Worm (Caenorhabditis elegans) whole organism, late embryonic: ENCODE results near the gene W06F12.2.

Source experiments
- C08G9.2 ChIP-seq: sonication (generic microtip); optimal IDR thresholded peaks from 2 replicates; lab custom pipeline; 2016; ENCODE audit warnings: mild to moderate bottlenecking, missing genetic modification characterization, moderate library complexity, missing compliant biosample characterization
- C38D4.7 ChIP-seq: fragments of 200-800 bp; sonication (Bioruptor generic); optimal IDR thresholded peaks from 2 replicates; lab custom pipeline; 2018; ENCODE audit warnings: mild to moderate bottlenecking, missing genetic modification characterization, moderate library complexity, missing compliant biosample characterization
- F13H6.1 ChIP-seq: sonication (generic microtip); optimal IDR thresholded peaks from 2 replicates; lab custom pipeline; 2016; ENCODE audit warnings: missing genetic modification characterization, missing compliant biosample characterization
- K02D7.2 ChIP-seq: sonication (generic microtip); optimal IDR thresholded peaks from 2 replicates; lab custom pipeline; 2017; ENCODE audit warnings: mild to moderate bottlenecking, missing genetic modification characterization, missing compliant biosample characterization
- K09A11.1 ChIP-seq: sonication (generic microtip); optimal IDR thresholded peaks from 2 replicates; lab custom pipeline; 2017; ENCODE audit warnings: antibody characterized with exemption, mild to moderate bottlenecking, missing genetic modification characterization, missing compliant biosample characterization; ENCODE audit not compliant: insufficient read depth
- Y22D7AL.16 ChIP-seq: sonication (generic microtip); optimal IDR thresholded peaks from 2 replicates; lab custom pipeline; 2016; ENCODE audit warnings: missing genetic modification characterization, missing compliant biosample characterization
- ama-1 ChIP-seq: fragments of 150-350 bp; optimal IDR thresholded peaks from 2 replicates; lab custom pipeline; 2014
- ceh-14 ChIP-seq: sonication (generic microtip); optimal IDR thresholded peaks from 2 replicates; lab custom pipeline; 2016; ENCODE audit warnings: missing genotype, missing genetic modification characterization, missing compliant biosample characterization
- ceh-18 ChIP-seq: sonication (generic microtip); optimal IDR thresholded peaks from 2 replicates; lab custom pipeline; 2016; ENCODE audit warnings: missing genetic modification characterization, missing compliant biosample characterization
- ceh-22 ChIP-seq: sonication (generic microtip); optimal IDR thresholded peaks from 2 replicates; lab custom pipeline; 2017; ENCODE audit warnings: missing biosample characterization, missing genetic modification characterization
- ceh-24 ChIP-seq: sonication (generic microtip); optimal IDR thresholded peaks from 2 replicates; lab custom pipeline; 2016; ENCODE audit warnings: mild to moderate bottlenecking, missing genetic modification characterization, missing compliant biosample characterization
- ceh-31 ChIP-seq: sonication (generic microtip); optimal IDR thresholded peaks from 2 replicates; lab custom pipeline; 2016; ENCODE audit warnings: missing genetic modification characterization, missing compliant biosample characterization
- ceh-34 ChIP-seq: sonication (generic microtip); optimal IDR thresholded peaks from 2 replicates; lab custom pipeline; 2016; ENCODE audit warnings: mild to moderate bottlenecking, missing genetic modification characterization, missing compliant biosample characterization
- ceh-6 ChIP-seq: fragments of 200-800 bp; sonication (Bioruptor generic); optimal IDR thresholded peaks from 2 replicates; lab custom pipeline; 2018; ENCODE audit warnings: mild to moderate bottlenecking, missing genetic modification characterization, missing compliant biosample characterization
- ceh-9 ChIP-seq: sonication (generic microtip); optimal IDR thresholded peaks from 2 replicates; lab custom pipeline; 2016; ENCODE audit warnings: mild to moderate bottlenecking, missing genetic modification characterization, inconsistent platforms, missing compliant biosample characterization
- che-1 ChIP-seq: sonication (generic microtip); optimal IDR thresholded peaks from 2 replicates; lab custom pipeline; 2016; ENCODE audit warnings: mild to moderate bottlenecking, missing genetic modification characterization, missing compliant biosample characterization
- dmd-4 ChIP-seq: sonication (generic microtip); optimal IDR thresholded peaks from 2 replicates; lab custom pipeline; 2016; ENCODE audit warnings: borderline replicate concordance, missing genetic modification characterization, missing compliant biosample characterization
- dve-1 ChIP-seq: sonication (generic microtip); optimal IDR thresholded peaks from 2 replicates; lab custom pipeline; 2017; ENCODE audit warnings: antibody characterized with exemption, mild to moderate bottlenecking, missing genetic modification characterization, missing compliant biosample characterization
- elt-2 ChIP-seq: sonication (generic microtip); optimal IDR thresholded peaks from 2 replicates; lab custom pipeline; 2016; ENCODE audit warnings: missing genetic modification reagents, missing genetic modification characterization, missing compliant biosample characterization
- elt-4 ChIP-seq: sonication (generic microtip); optimal IDR thresholded peaks from 2 replicates; lab custom pipeline; 2016; ENCODE audit warnings: missing genetic modification characterization, missing compliant biosample characterization
- ets-4 ChIP-seq: sonication (generic microtip); optimal IDR thresholded peaks from 2 replicates; lab custom pipeline; 2016; ENCODE audit warnings: missing genetic modification characterization, missing compliant biosample characterization
- eyg-1 ChIP-seq: sonication (generic microtip); optimal IDR thresholded peaks from 2 replicates; lab custom pipeline; 2016; ENCODE audit warnings: missing genotype, missing genetic modification characterization, missing compliant biosample characterization
- fax-1 ChIP-seq: sonication (generic microtip); optimal IDR thresholded peaks from 2 replicates; lab custom pipeline; 2016; ENCODE audit warnings: missing genotype, missing genetic modification characterization, missing compliant biosample characterization
- fkh-6 ChIP-seq: sonication (generic microtip); optimal IDR thresholded peaks from 2 replicates; lab custom pipeline; 2016; ENCODE audit warnings: missing genetic modification characterization, missing compliant biosample characterization
- gmeb-2 ChIP-seq: sonication (generic microtip); optimal IDR thresholded peaks from 2 replicates; lab custom pipeline; 2016; ENCODE audit warnings: missing genetic modification characterization, inconsistent platforms, missing compliant biosample characterization
- hlh-30 ChIP-seq: sonication (generic microtip); optimal IDR thresholded peaks from 2 replicates; lab custom pipeline; 2017; ENCODE audit warnings: antibody characterized with exemption, missing genetic modification characterization, missing compliant biosample characterization; ENCODE audit not compliant: insufficient read depth
- lim-6 ChIP-seq: sonication (generic microtip); optimal IDR thresholded peaks from 2 replicates; lab custom pipeline; 2016; ENCODE audit warnings: missing genetic modification characterization, missing compliant biosample characterization
- madf-2 ChIP-seq: sonication (generic microtip); optimal IDR thresholded peaks from 2 replicates; lab custom pipeline; 2017; ENCODE audit warnings: missing genetic modification characterization, missing compliant biosample characterization
- mec-3 ChIP-seq: sonication (generic microtip); optimal IDR thresholded peaks from 2 replicates; lab custom pipeline; 2016; ENCODE audit warnings: borderline replicate concordance, missing genetic modification characterization, missing compliant biosample characterization
- nfya-1 ChIP-seq: sonication (generic microtip); optimal IDR thresholded peaks from 2 replicates; lab custom pipeline; 2017; ENCODE audit warnings: missing genetic modification characterization, mild to moderate bottlenecking, missing compliant biosample characterization, antibody characterized with exemption, moderate library complexity
- nhr-11 ChIP-seq: fragments of 150-350 bp; optimal IDR thresholded peaks from 2 replicates; lab custom pipeline; 2014; ENCODE audit warnings: missing biosample characterization, missing genetic modification characterization
- nhr-232 ChIP-seq: sonication (generic microtip); optimal IDR thresholded peaks from 2 replicates; lab custom pipeline; 2016; ENCODE audit warnings: missing genetic modification characterization, missing compliant biosample characterization
- npax-4 ChIP-seq: sonication (generic microtip); optimal IDR thresholded peaks from 2 replicates; lab custom pipeline; 2016; ENCODE audit warnings: missing genetic modification characterization, missing compliant biosample characterization
- odd-2 ChIP-seq: sonication (generic microtip); optimal IDR thresholded peaks from 2 replicates; lab custom pipeline; 2017; ENCODE audit warnings: antibody characterized with exemption, mild to moderate bottlenecking, missing genetic modification characterization, missing compliant biosample characterization
- pat-9 ChIP-seq: fragments of 200-800 bp; sonication (Bioruptor generic); optimal IDR thresholded peaks from 2 replicates; lab custom pipeline; 2018; ENCODE audit warnings: mild to moderate bottlenecking, missing genetic modification characterization, moderate library complexity, missing compliant biosample characterization
- pax-1 ChIP-seq: fragments of 150-350 bp; optimal IDR thresholded peaks from 2 replicates; lab custom pipeline; 2014; ENCODE audit warnings: missing biosample characterization, missing genetic modification characterization
- pha-2 ChIP-seq: sonication (generic microtip); optimal IDR thresholded peaks from 2 replicates; lab custom pipeline; 2017; ENCODE audit warnings: mild to moderate bottlenecking, missing genetic modification characterization, missing compliant biosample characterization
- pqm-1 ChIP-seq: sonication (generic microtip); optimal IDR thresholded peaks from 2 replicates; lab custom pipeline; 2016; ENCODE audit warnings: missing genetic modification characterization, missing compliant biosample characterization
- pros-1 ChIP-seq: fragments of 150-350 bp; optimal IDR thresholded peaks from 2 replicates; lab custom pipeline; 2014; ENCODE audit warnings: missing biosample characterization, missing genetic modification reagents, missing genetic modification characterization
- ref-2 ChIP-seq: sonication (generic microtip); optimal IDR thresholded peaks from 2 replicates; lab custom pipeline; 2016; ENCODE audit warnings: missing genetic modification characterization, missing compliant biosample characterization
- rnt-1 ChIP-seq: sonication (generic microtip); optimal IDR thresholded peaks from 2 replicates; lab custom pipeline; 2016; ENCODE audit warnings: missing genetic modification characterization, missing compliant biosample characterization
- sdc-2 ChIP-seq: sonication (generic microtip); optimal IDR thresholded peaks from 2 replicates; lab custom pipeline; 2016; ENCODE audit warnings: missing genotype, missing genetic modification characterization, missing compliant biosample characterization
- sox-4 ChIP-seq: sonication (generic microtip); optimal IDR thresholded peaks from 2 replicates; lab custom pipeline; 2017; ENCODE audit warnings: mild to moderate bottlenecking, missing genetic modification characterization, inconsistent platforms, missing compliant biosample characterization
- syd-9 ChIP-seq: sonication (generic microtip); optimal IDR thresholded peaks from 2 replicates; lab custom pipeline; 2016; ENCODE audit warnings: mild to moderate bottlenecking, missing genetic modification characterization, moderate library complexity, missing compliant biosample characterization
- tbx-2 ChIP-seq: sonication (generic microtip); optimal IDR thresholded peaks from 2 replicates; lab custom pipeline; 2016; ENCODE audit warnings: missing genetic modification characterization, missing compliant biosample characterization
- unc-3 ChIP-seq, 2 experiments: fragments of 200-800 bp in 1 of 2; sonication (Bioruptor generic) in 1 of 2; sonication (generic microtip) in 1 of 2; conservative IDR thresholded peaks in 1 of 2; optimal IDR thresholded peaks in 1 of 2; 2 replicates each; pipeline versions ENCODE4 v1.3.6 to Lab custom; 2016 to 2022; ENCODE audit warnings: missing compliant biosample characterization in 2 of 2, missing genetic modification characterization in 2 of 2, missing genetic modification reagents in 1 of 2
- unc-86 ChIP-seq: sonication (generic microtip); optimal IDR thresholded peaks from 2 replicates; lab custom pipeline; 2016; ENCODE audit warnings: missing genetic modification characterization, missing compliant biosample characterization

Gene W06F12.2

ce11 chrIII:13731589-13731988, at the start of gene W06F12.2:
W06F12.2 (minus strand) TSS chrIII:13731689.
- TF ChIP-seq unc-86 (tag; lab: Kevin White, UChicago), result no peak
- TF ChIP-seq dve-1, result no peak
- no peak for TF ChIP-seq ceh-34
- no peak for TF ChIP-seq npax-4 (tag; lab: Kevin White, UChicago)
- TF ChIP-seq fax-1 (tag; lab: Kevin White, UChicago), result no peak
- TF ChIP-seq ceh-22 (tag; lab: Kevin White, UChicago), result no peak
- TF ChIP-seq odd-2 (tag; lab: Kevin White, UChicago), result no peak
- TF ChIP-seq nfya-1 (tag; lab: Kevin White, UChicago), result no peak
- no peak for TF ChIP-seq sox-4 (tag; lab: Kevin White, UChicago)
- TF ChIP-seq che-1, result no peak
- TF ChIP-seq dmd-4 (tag; lab: Kevin White, UChicago), result no peak
- no peak for TF ChIP-seq C38D4.7
- no peak for TF ChIP-seq fkh-6 (tag; lab: Kevin White, UChicago)
- no peak for TF ChIP-seq gmeb-2

- no peak for TF ChIP-seq K02D7.2 (tag; lab: Kevin White, UChicago)
- no peak for TF ChIP-seq F13H6.1 (tag; lab: Kevin White, UChicago)
- TF ChIP-seq nfya-1 (tag; lab: Kevin White, UChicago), result no peak
- no peak for TF ChIP-seq lim-6 (tag; lab: Kevin White, UChicago)
- TF ChIP-seq unc-86 (tag; lab: Kevin White, UChicago), result no peak
- no peak for TF ChIP-seq hlh-30
- no peak for TF ChIP-seq ceh-18 (tag; lab: Kevin White, UChicago)
- no peak for TF ChIP-seq tbx-2 (tag; lab: Kevin White, UChicago)
- TF ChIP-seq odd-2 (tag; lab: Kevin White, UChicago), result no peak
- TF ChIP-seq ama-1 (lab: Kevin White, UChicago), result no peak
- TF ChIP-seq pax-1, result no peak
- no peak for TF ChIP-seq sdc-2
- TF ChIP-seq pha-2 (tag; lab: Kevin White, UChicago), result no peak
- no peak for TF ChIP-seq pqm-1 (tag; lab: Kevin White, UChicago)
- no peak for TF ChIP-seq nhr-232 (tag; lab: Kevin White, UChicago)
- TF ChIP-seq ref-2 (tag; lab: Kevin White, UChicago), result peak; percentile 63
- TF ChIP-seq che-1, result no peak
- TF ChIP-seq elt-4 (tag; lab: Kevin White, UChicago), result peak; percentile 94
- TF ChIP-seq unc-3 (GFP tag; conservative IDR thresholded peaks at IDR 0.05; lab: Robert Waterston, UW), result no peak
- no peak for TF ChIP-seq unc-3 (tag; optimal IDR thresholded peaks at IDR 0.05; lab: Kevin White, UChicago)
- TF ChIP-seq ceh-22 (tag; lab: Kevin White, UChicago), result peak; percentile 41
- TF ChIP-seq syd-9 (tag; lab: Kevin White, UChicago), result no peak
- no peak for TF ChIP-seq Y22D7AL.16 (tag; lab: Kevin White, UChicago)
- TF ChIP-seq, all 69 proteins: peak for 3
Measured at ce11 chrIII:13780199-13780706, 48.8 kb upstream of the W06F12.2 start, which contains the start of gene pot-3. pot-3 (plus strand) TSS chrIII:13780215.

DNA sequence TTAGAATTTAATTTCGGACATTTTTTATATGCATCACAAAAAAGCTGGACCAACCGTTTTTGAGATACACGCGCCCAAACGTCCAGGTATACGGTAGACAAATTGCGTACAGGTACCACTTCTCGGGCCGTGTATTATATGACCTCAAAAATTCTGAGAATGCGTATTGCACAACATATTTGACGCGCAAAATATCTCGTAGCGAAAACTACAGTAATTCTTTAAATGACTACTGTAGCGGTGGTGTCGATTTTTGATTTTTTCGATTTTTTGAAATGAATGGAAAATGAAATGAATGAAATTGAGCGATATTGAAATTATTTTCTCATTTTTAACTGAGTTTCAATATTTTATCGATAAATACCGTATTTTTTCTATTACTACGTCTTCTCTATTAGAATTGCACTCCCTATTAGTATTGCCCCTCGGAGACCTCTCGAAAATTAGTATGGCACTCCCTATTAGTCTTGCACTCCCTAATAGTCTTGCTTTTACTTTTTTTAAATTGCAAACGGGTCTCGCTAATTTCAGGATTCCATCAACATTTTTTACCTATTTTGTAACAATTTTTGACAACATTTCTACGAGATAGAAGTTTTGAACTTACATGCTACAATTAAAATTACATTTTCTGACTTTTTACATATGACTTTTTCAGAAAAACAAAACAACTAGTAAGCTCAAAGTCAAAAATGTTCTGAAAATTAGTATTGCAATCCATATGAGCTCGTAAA, 48.0 kb upstream of the W06F12.2 start:
- TF ChIP-seq ceh-24 (tag; lab: Kevin White, UChicago) (no peak), ceh-9 (no peak), fkh-6 (tag; lab: Kevin White, UChicago) (no peak), eyg-1 (tag; lab: Kevin White, UChicago) (no peak), ceh-14 (tag; lab: Kevin White, UChicago) (no peak), ceh-6 (no peak), mec-3 (tag; lab: Kevin White, UChicago) (no peak), che-1 (no peak), unc-3 (GFP tag; conservative IDR thresholded peaks at IDR 0.05; lab: Robert Waterston, UW) (no peak), unc-3 (tag; optimal IDR thresholded peaks at IDR 0.05; lab: Kevin White, UChicago) (no peak), ceh-22 (tag; lab: Kevin White, UChicago) (no peak), rnt-1 (tag; lab: Kevin White, UChicago) (no peak), ets-4 (tag; lab: Kevin White, UChicago) (no peak), ref-2 (tag; lab: Kevin White, UChicago) (peak; percentile 62), elt-2 (no peak), madf-2 (tag; lab: Kevin White, UChicago) (no peak), nhr-11 (no peak), pros-1 (tag; lab: Kevin White, UChicago) (no peak), C08G9.2 (tag; lab: Kevin White, UChicago) (peak; percentile 7), elt-4 (tag; lab: Kevin White, UChicago) (no peak), npax-4 (tag; lab: Kevin White, UChicago) (no peak), ceh-31 (tag; lab: Kevin White, UChicago) (no peak), K09A11.1 (tag; lab: Kevin White, UChicago) (no peak), pat-9 (tag; lab: Kevin White, UChicago) (peak; percentile 31)
